Fruit fly (Drosophila melanogaster) whole organism, wandering third instar larva: ENCODE data around the gene CG4218.
A peak's percentile ranks its signal among the peaks of the same experiment; 100 is the strongest.

ENCODE experiments used
- Abd-B ChIP-seq: fragments of >200 bp; optimal IDR thresholded peaks from 2 replicates; lab custom pipeline; 2017; ENCODE audit warnings: missing biosample characterization, missing genetic modification characterization
- CG32264 ChIP-seq: fragments of 200-800 bp; sonication (Bioruptor generic); optimal IDR thresholded peaks from 2 replicates; lab custom pipeline; 2016; ENCODE audit warnings: missing biosample characterization, missing genetic modification characterization
- CG9705 ChIP-seq: fragments of 200-800 bp; sonication (Bioruptor generic); optimal IDR thresholded peaks from 2 replicates; lab custom pipeline; 2018; ENCODE audit warnings: missing biosample characterization, mild to moderate bottlenecking, missing genetic modification characterization
- CrebA ChIP-seq: fragments of 200-800 bp; sonication (Bioruptor generic); optimal IDR thresholded peaks from 2 replicates; lab custom pipeline; 2016; ENCODE audit warnings: missing biosample characterization, mild to moderate bottlenecking, missing genetic modification characterization, borderline replicate concordance
- Dfd ChIP-seq: fragments of >200 bp; optimal IDR thresholded peaks from 2 replicates; lab custom pipeline; 2017; ENCODE audit warnings: missing biosample characterization, missing genetic modification characterization
- Dif ChIP-seq: fragments of 200-275, 200-300 bp; sonication (Bioruptor generic); optimal IDR thresholded peaks from 2 replicates; lab custom pipeline; 2018; ENCODE audit warnings: missing biosample characterization, missing genetic modification characterization; ENCODE audit not compliant: partially characterized antibody
- GATAd ChIP-seq: sonication (Bioruptor generic); optimal IDR thresholded peaks from 2 replicates; lab custom pipeline; 2016; ENCODE audit warnings: missing biosample characterization, missing genetic modification characterization
- Hr78 ChIP-seq: fragments of >200 bp; optimal IDR thresholded peaks from 2 replicates; lab custom pipeline; 2017; ENCODE audit warnings: missing biosample characterization, missing genetic modification characterization
- Jra ChIP-seq: sonication (Bioruptor generic); optimal IDR thresholded peaks from 2 replicates; lab custom pipeline; 2016; ENCODE audit warnings: missing biosample characterization, missing genetic modification characterization
- Myc ChIP-seq: fragments of >200 bp; optimal IDR thresholded peaks from 2 replicates; lab custom pipeline; 2017
- N ChIP-seq: fragments of >200 bp; optimal IDR thresholded peaks from 2 replicates; lab custom pipeline; 2018; ENCODE audit warnings: missing biosample characterization, missing external identifiers, missing genetic modification characterization
- Rel ChIP-seq, 2 experiments: fragments of 200-800 bp; sonication (Bioruptor generic) in 1 of 2; optimal IDR thresholded peaks; 2 replicates in 1 of 2; 3 replicates in 1 of 2; lab custom pipeline; 2016 to 2019; ENCODE audit warnings: mild to moderate bottlenecking in 2 of 2, missing biosample characterization in 2 of 2, missing genetic modification characterization in 2 of 2, moderate library complexity in 1 of 2
- Sp1 ChIP-seq: fragments of 200-800 bp; sonication (Bioruptor generic); optimal IDR thresholded peaks from 3 replicates; lab custom pipeline; 2019; ENCODE audit warnings: missing biosample characterization, mild to moderate bottlenecking, missing genetic modification characterization, moderate library complexity
- Vsx2 ChIP-seq: fragments of 200-300, 225-300 bp; sonication (Bioruptor generic); optimal IDR thresholded peaks from 2 replicates; lab custom pipeline; 2018; ENCODE audit warnings: missing biosample characterization, missing genetic modification characterization; ENCODE audit not compliant: partially characterized antibody
- br ChIP-seq: fragments of 200-800 bp; sonication (Bioruptor generic); optimal IDR thresholded peaks from 2 replicates; lab custom pipeline; 2016; ENCODE audit warnings: missing biosample characterization, missing genetic modification characterization
- brk ChIP-seq: fragments of 200-800 bp; sonication (Bioruptor generic); optimal IDR thresholded peaks from 2 replicates; lab custom pipeline; 2016; ENCODE audit warnings: missing biosample characterization, mild to moderate bottlenecking, missing genetic modification characterization
- dmrt93B ChIP-seq: fragments of 200-800 bp; sonication (Bioruptor generic); optimal IDR thresholded peaks from 2 replicates; lab custom pipeline; 2018; ENCODE audit warnings: missing biosample characterization, mild to moderate bottlenecking, missing genetic modification characterization
- dsf ChIP-seq: sonication (Bioruptor generic); optimal IDR thresholded peaks from 2 replicates; lab custom pipeline; 2016; ENCODE audit warnings: missing biosample characterization, missing genetic modification characterization, borderline replicate concordance
- ey ChIP-seq: fragments of 200-800 bp; sonication (Bioruptor generic); optimal IDR thresholded peaks from 2 replicates; lab custom pipeline; 2016; ENCODE audit warnings: missing biosample characterization, missing genetic modification characterization
- foxo ChIP-seq, 2 experiments: fragments of 200-800 bp; sonication (Bioruptor generic); optimal IDR thresholded peaks; 2 replicates in 1 of 2; 3 replicates in 1 of 2; lab custom pipeline; 2016 to 2017; ENCODE audit warnings: missing biosample characterization in 2 of 2, missing genetic modification characterization in 2 of 2
- fru ChIP-seq: fragments of 200-800 bp; sonication (Bioruptor generic); optimal IDR thresholded peaks from 3 replicates; lab custom pipeline; 2016; ENCODE audit warnings: missing biosample characterization, mild to moderate bottlenecking, missing genetic modification characterization
- h ChIP-seq: fragments of 200-800 bp; sonication (Bioruptor generic); optimal IDR thresholded peaks from 3 replicates; lab custom pipeline; 2016; ENCODE audit warnings: missing biosample characterization, mild to moderate bottlenecking, missing genetic modification characterization
- jim ChIP-seq: fragments of 175-275, 200-325 bp; sonication (Bioruptor generic); optimal IDR thresholded peaks from 2 replicates; lab custom pipeline; 2016; ENCODE audit warnings: missing biosample characterization, mild to moderate bottlenecking, missing genetic modification characterization
- pan ChIP-seq: fragments of >200 bp; optimal IDR thresholded peaks from 2 replicates; lab custom pipeline; 2017
- psq ChIP-seq: fragments of 200-800 bp; sonication (Bioruptor generic); optimal IDR thresholded peaks from 3 replicates; lab custom pipeline; 2017; ENCODE audit warnings: missing biosample characterization, mild to moderate bottlenecking, missing genetic modification characterization, moderate library complexity
- rgr ChIP-seq: fragments of 200-800 bp; sonication (Bioruptor generic); optimal IDR thresholded peaks from 3 replicates; lab custom pipeline; 2016; ENCODE audit warnings: missing biosample characterization, mild to moderate bottlenecking, missing genetic modification characterization
- sage ChIP-seq: fragments of 200-800 bp; sonication (Bioruptor generic); optimal IDR thresholded peaks from 2 replicates; lab custom pipeline; 2016; ENCODE audit warnings: missing biosample characterization, mild to moderate bottlenecking, missing genetic modification characterization
- sv ChIP-seq: fragments of 200-800 bp; sonication (Bioruptor generic); optimal IDR thresholded peaks from 3 replicates; lab custom pipeline; 2016; ENCODE audit warnings: missing biosample characterization, missing genetic modification characterization
- tai ChIP-seq: sonication (Bioruptor generic); optimal IDR thresholded peaks from 2 replicates; lab custom pipeline; 2016; ENCODE audit warnings: missing biosample characterization, missing genetic modification characterization
- usp ChIP-seq: fragments of >200 bp; optimal IDR thresholded peaks from 2 replicates; lab custom pipeline; 2017; ENCODE audit warnings: missing biosample characterization, missing genetic modification characterization
- woc ChIP-seq: sonication (Bioruptor generic); optimal IDR thresholded peaks from 2 replicates; lab custom pipeline; 2016; ENCODE audit warnings: missing biosample characterization, mild to moderate bottlenecking, missing genetic modification characterization

CG4218 gene

dm6 chr2L:14536730-14537427 is 12.0 kb downstream of the CG4218 start:
- TF ChIP-seq Rel (GFP tag; optimal IDR thresholded peaks at IDR 0.05; lab: Kevin White, UChicago): no peak
- TF ChIP-seq Rel (tag; optimal IDR thresholded peaks at IDR 0.05; lab: Kevin White, UChicago): peak; percentile 11
- no peak for TF ChIP-seq usp (GFP tag; lab: Kevin White, UChicago)

DNA sequence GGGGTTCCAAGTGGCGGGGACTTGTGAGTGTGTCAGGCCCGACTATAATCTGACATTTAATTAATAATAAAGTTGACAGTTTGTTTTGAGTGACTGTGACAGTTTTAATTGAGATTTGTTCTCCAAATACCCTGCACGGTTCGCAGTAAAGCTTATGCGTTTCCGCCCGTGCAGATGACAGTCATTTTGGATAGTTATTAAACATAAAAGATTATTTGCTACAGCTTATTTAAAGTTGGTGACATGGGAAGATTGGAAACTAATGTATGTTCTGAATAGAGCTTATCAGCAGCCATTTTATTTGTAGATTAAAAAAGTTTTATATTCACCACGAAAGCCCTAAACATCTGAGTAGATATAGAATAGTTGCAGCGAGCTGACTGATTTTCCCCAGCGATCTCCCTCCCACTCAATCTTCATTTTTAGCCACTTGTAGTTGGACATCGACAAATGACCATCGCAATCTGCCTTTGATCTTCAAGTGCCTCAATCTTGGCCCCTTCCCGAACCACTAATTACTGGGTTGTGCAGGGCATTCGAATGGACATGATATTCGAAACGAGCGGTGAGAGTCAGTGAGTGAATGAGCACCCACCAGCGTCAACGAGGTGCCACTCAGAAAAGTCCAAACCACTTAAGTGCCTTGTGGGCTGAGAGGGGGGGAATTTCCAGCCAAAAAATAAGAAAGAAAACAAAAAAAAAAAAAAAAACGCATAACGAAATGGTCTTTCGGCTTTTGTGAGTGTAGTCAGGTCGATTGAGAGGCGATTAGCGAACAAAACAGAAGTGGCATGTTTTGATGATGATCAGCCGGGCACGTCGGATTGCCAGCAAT is 15.3 kb downstream of the CG4218 start:
- TF ChIP-seq h (GFP tag; lab: Kevin White, UChicago) (peak; percentile 25), Dif (GFP tag; lab: Kevin White, UChicago) (no peak), br (GFP tag; lab: Kevin White, UChicago) (no peak), Sp1 (GFP tag; lab: Kevin White, UChicago) (no peak), Jra (GFP tag; lab: Kevin White, UChicago) (no peak), fru (no peak), Dfd (no peak), pan (lab: Kevin White, UChicago) (no peak), psq (GFP tag; lab: Kevin White, UChicago) (no peak), CG9705 (GFP tag; lab: Kevin White, UChicago) (no peak), dsf (GFP tag; lab: Kevin White, UChicago) (no peak), foxo (GFP tag; optimal IDR thresholded peaks at IDR 0.05; lab: Kevin White, UChicago) (no peak), CG32264 (GFP tag; lab: Kevin White, UChicago) (no peak), sv (GFP tag; lab: Kevin White, UChicago) (no peak), Myc (no peak), CrebA (GFP tag; lab: Kevin White, UChicago) (no peak), Rel (GFP tag; optimal IDR thresholded peaks at IDR 0.05; lab: Kevin White, UChicago) (no peak), Rel (tag; optimal IDR thresholded peaks at IDR 0.05; lab: Kevin White, UChicago) (no peak), dmrt93B (GFP tag; lab: Kevin White, UChicago) (no peak), woc (GFP tag; lab: Kevin White, UChicago) (no peak), brk (GFP tag; lab: Kevin White, UChicago) (no peak), jim (GFP tag; lab: Kevin White, UChicago) (peak; percentile 83), Vsx2 (GFP tag; lab: Kevin White, UChicago) (peak; percentile 14), GATAd (GFP tag; lab: Kevin White, UChicago) (no peak)

DNA sequence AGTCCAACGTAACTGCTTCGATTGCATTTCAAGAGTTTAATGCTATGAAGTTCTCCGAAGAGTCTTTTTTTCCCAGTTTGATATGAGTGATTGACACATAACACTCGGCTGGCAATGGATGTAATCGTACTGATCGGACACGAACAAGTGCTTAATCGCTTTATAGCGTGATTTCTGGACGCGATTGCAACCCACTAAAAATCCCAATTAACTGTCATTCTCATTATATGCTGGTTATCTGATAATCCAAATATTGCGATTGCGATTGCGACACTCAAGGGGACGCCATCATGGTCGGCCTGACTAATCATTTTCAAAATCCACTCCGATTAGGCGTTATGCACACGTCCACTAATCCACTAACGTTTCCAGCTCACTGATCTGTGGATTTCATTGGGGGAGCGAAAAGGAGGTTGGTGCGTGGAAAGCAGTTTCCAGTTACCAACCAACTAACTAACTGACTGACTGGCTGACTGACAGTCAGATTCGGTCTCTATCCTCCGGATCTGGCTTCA is 16.0 kb downstream of the CG4218 start:
- TF ChIP-seq woc (GFP tag; lab: Kevin White, UChicago): no peak
- TF ChIP-seq sage (GFP tag; lab: Kevin White, UChicago): no peak
- no peak for TF ChIP-seq usp (GFP tag; lab: Kevin White, UChicago)
- no peak for TF ChIP-seq CG9705 (GFP tag; lab: Kevin White, UChicago)
- TF ChIP-seq fru: no peak
- no peak for TF ChIP-seq dmrt93B (GFP tag; lab: Kevin White, UChicago)
- TF ChIP-seq psq (GFP tag; lab: Kevin White, UChicago): no peak

- TF ChIP-seq fru: peak; percentile 54
- TF ChIP-seq h (GFP tag; lab: Kevin White, UChicago): no peak
- TF ChIP-seq Dfd: no peak
- TF ChIP-seq foxo (GFP tag; optimal IDR thresholded peaks at IDR 0.05; lab: Kevin White, UChicago): peak in 1 of 2 experiments; percentile 6
- peak; percentile 1 for TF ChIP-seq br (GFP tag; lab: Kevin White, UChicago)
- TF ChIP-seq jim (GFP tag; lab: Kevin White, UChicago): peak; percentile 39
- no peak for TF ChIP-seq woc (GFP tag; lab: Kevin White, UChicago)
- TF ChIP-seq usp (GFP tag; lab: Kevin White, UChicago): no peak
- TF ChIP-seq Rel (GFP tag; optimal IDR thresholded peaks at IDR 0.05; lab: Kevin White, UChicago): peak; percentile 10
- no peak for TF ChIP-seq Rel (tag; optimal IDR thresholded peaks at IDR 0.05; lab: Kevin White, UChicago)
Measured at dm6 chr2L:14531268-14531863, 17.5 kb downstream of the CG4218 start.

dm6 chr2L:14530685-14531084 is 18.2 kb downstream of the CG4218 start:
- no peak for TF ChIP-seq ey (GFP tag; lab: Kevin White, UChicago)
- TF ChIP-seq Dfd: no peak
- no peak for TF ChIP-seq Abd-B (GFP tag; lab: Kevin White, UChicago)
- no peak for TF ChIP-seq Jra (GFP tag; lab: Kevin White, UChicago)
- no peak for TF ChIP-seq dsf (GFP tag; lab: Kevin White, UChicago)
- no peak for TF ChIP-seq Hr78 (GFP tag; lab: Kevin White, UChicago)
- TF ChIP-seq tai (GFP tag; lab: Kevin White, UChicago): no peak
- TF ChIP-seq Rel (GFP tag; optimal IDR thresholded peaks at IDR 0.05; lab: Kevin White, UChicago): no peak
- no peak for TF ChIP-seq Rel (tag; optimal IDR thresholded peaks at IDR 0.05; lab: Kevin White, UChicago)
- TF ChIP-seq usp (GFP tag; lab: Kevin White, UChicago): no peak
- TF ChIP-seq N (GFP tag; lab: Kevin White, UChicago): no peak
- TF ChIP-seq rgr: no peak
